Fruit fly (Drosophila melanogaster): ENCODE results near the gene Galt.
A peak's percentile ranks its signal among the peaks of the same experiment; 100 is the strongest.

The Galt gene

dm6 chr2L:6648163-6648628 is 19.6 kb downstream of the Galt start (continued):
- TF ChIP-seq Dbx (GFP tag; IDR thresholded peaks at IDR 0.05) (peak; percentile 94), CG31224 (GFP tag; IDR thresholded peaks at IDR 0.05) (peak; percentile 88), sisA (GFP tag; IDR thresholded peaks at IDR 0.05) (peak; percentile 88), Jarid2 (GFP tag; optimal IDR thresholded peaks at IDR 0.05) (peak; percentile 77), CG6272 (GFP tag; IDR thresholded peaks at IDR 0.05) (peak; percentile 80), CG13894 (tag; optimal IDR thresholded peaks at IDR 0.05) (peak; percentile 94), MESR4 (GFP tag; optimal IDR thresholded peaks at IDR 0.05) (peak; percentile 3), CG10267 (tag; optimal IDR thresholded peaks at IDR 0.05) (peak; percentile 89), H2.0 (GFP tag; IDR thresholded peaks at IDR 0.05) (peak; percentile 91), CG11723 (GFP tag; optimal IDR thresholded peaks at IDR 0.05) (peak; percentile 93), Oli (tag; optimal IDR thresholded peaks at IDR 0.05) (peak; percentile 96), lola (GFP tag; optimal IDR thresholded peaks at IDR 0.05) (peak in 1 of 3 experiments; percentile 94), Dek (tag; optimal IDR thresholded peaks at IDR 0.05) (peak; percentile 93), zfh2 (GFP tag; optimal IDR thresholded peaks at IDR 0.05) (peak; percentile 94), CG1603 (tag; optimal IDR thresholded peaks at IDR 0.05) (peak; percentile 82), CG18599 (GFP tag; optimal IDR thresholded peaks at IDR 0.05) (peak; percentile 97), Pdp1 (GFP tag; optimal IDR thresholded peaks at IDR 0.05) (peak; percentile 66 to 94), CG7372 (GFP tag; IDR thresholded peaks at IDR 0.05) (peak; percentile 91), inv (GFP tag; IDR thresholded peaks at IDR 0.05; ENCODE audit: partially characterized antibody) (no peak), crol (GFP tag; IDR thresholded peaks at IDR 0.05) (peak; percentile 48), CG3726 (GFP tag; IDR thresholded peaks at IDR 0.05) (peak; percentile 90), Hand (GFP tag; optimal IDR thresholded peaks at IDR 0.05) (peak; percentile 92), croc (GFP tag; conservative IDR thresholded peaks at IDR 0.05) (peak; percentile 88), CG32532 (GFP tag; IDR thresholded peaks at IDR 0.05) (peak; percentile 95), CkIIα-i1 (GFP tag; IDR thresholded peaks at IDR 0.05) (peak; percentile 75), Mad (GFP tag; optimal IDR thresholded peaks at IDR 0.05) (peak; percentile 95), Nf-YC (tag; optimal IDR thresholded peaks at IDR 0.05) (peak; percentile 89), Fer1 (GFP tag; optimal IDR thresholded peaks at IDR 0.05) (peak; percentile 97), abd-A (tag; optimal IDR thresholded peaks at IDR 0.05) (no peak), vnd (GFP tag; IDR thresholded peaks at IDR 0.05; ENCODE audit: partially characterized antibody) (no peak), C15 (GFP tag; IDR thresholded peaks at IDR 0.05) (peak; percentile 78; the same call in 2 of the 3 replicates), bigmax (GFP tag; optimal IDR thresholded peaks at IDR 0.05) (no peak), D19B (GFP tag; optimal IDR thresholded peaks at IDR 0.05) (peak; percentile 91), NC2α (GFP tag; optimal IDR thresholded peaks at IDR 0.05) (peak; percentile 82), CG10321 (GFP tag; IDR thresholded peaks at IDR 0.05) (peak; percentile 75), CG13287 (GFP tag; IDR thresholded peaks at IDR 0.05; ENCODE audit: partially characterized antibody) (no peak; the same call in 1 of the 2 replicates), dan (GFP tag; IDR thresholded peaks at IDR 0.05) (no peak), CG10366 (GFP tag; IDR thresholded peaks at IDR 0.05) (peak; percentile 91), CG8478 (optimal IDR thresholded peaks at IDR 0.05) (no peak), CG6765 (GFP tag; optimal IDR thresholded peaks at IDR 0.05) (peak; percentile 95), otp (GFP tag; IDR thresholded peaks at IDR 0.05) (peak; percentile 82), pnt (GFP tag; optimal IDR thresholded peaks at IDR 0.05) (peak; percentile 86), CG30431 (GFP tag; optimal IDR thresholded peaks at IDR 0.05) (peak; percentile 88), cad (GFP tag; optimal IDR thresholded peaks at IDR 0.05) (no peak), CG9609 (GFP tag; optimal IDR thresholded peaks at IDR 0.05) (peak; percentile 86), gce (GFP tag; IDR thresholded peaks at IDR 0.05) (peak; percentile 82), Dll (GFP tag; IDR thresholded peaks at IDR 0.05; ENCODE audit: partially characterized antibody) (no peak; the same call in 3 of the 4 replicates), CG11456 (GFP tag; IDR thresholded peaks at IDR 0.05) (peak; percentile 91), CG32767 (GFP tag; IDR thresholded peaks at IDR 0.05) (peak; percentile 93), PHDP (tag; optimal IDR thresholded peaks at IDR 0.05) (peak; percentile 96), CG7357 (GFP tag; IDR thresholded peaks at IDR 0.05) (peak; percentile 88)

Measured in whole organism, embryonic.